Fruit fly (Drosophila melanogaster): ENCODE results near the gene CG17233.

DNA sequence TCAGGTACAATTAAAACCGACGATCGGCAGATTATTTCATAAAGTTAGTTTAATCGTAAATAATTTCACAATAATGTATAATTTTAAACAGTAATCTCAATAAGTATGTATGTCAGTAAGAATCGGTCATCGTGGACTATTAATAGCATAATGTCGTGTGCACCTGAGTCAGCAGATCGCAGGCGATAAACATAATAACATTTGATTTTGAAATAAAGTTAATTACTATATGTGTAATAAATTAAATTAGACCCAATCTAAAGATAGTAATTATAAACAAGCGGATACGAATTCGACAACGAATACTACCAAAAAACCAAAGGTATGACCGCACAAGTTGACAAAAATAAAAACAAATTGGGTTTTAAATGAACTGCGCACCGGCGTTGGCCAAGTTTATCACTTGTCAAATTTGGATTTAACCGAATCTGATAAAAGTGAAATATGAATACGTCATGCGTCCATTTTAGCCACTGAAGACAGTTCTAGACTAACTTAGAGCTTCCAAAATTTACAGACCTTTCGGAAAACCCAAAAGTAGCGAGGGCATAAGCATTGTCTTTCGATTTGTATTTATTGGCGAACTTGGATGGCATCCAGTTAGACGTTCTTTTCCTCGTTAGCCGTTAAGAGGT lies 34.6 kb downstream of the CG17233 start, which contains the start of gene CG6996:
- TF ChIP-seq CTCF (optimal IDR thresholded peaks at IDR 0.05) (no peak), CG8478 (optimal IDR thresholded peaks at IDR 0.05) (no peak)
